Worm (Caenorhabditis elegans) whole organism, early embryonic: Measurements from ENCODE around the gene T07F8.1.

ENCODE experiments used
- ama-1 ChIP-seq: fragments of 150-350 bp; optimal IDR thresholded peaks from 2 replicates; lab custom pipeline; 2014
- flt-1 ChIP-seq: fragments of 200-800 bp; sonication (Bioruptor generic); IDR thresholded peaks from 2 replicates; pipeline ENCODE4 v1.3.6; 2022; ENCODE audit warnings: missing genetic modification characterization, missing compliant biosample characterization
- scrt-1 ChIP-seq: fragments of 200-800 bp; sonication (Bioruptor generic); IDR thresholded peaks from 2 replicates; pipeline ENCODE4 v1.3.6; 2022; ENCODE audit warnings: missing genetic modification characterization, missing compliant biosample characterization
- tra-4 ChIP-seq: sonication (generic microtip); optimal IDR thresholded peaks from 2 replicates; lab custom pipeline; 2017; ENCODE audit warnings: missing genetic modification characterization, missing compliant biosample characterization

ce11 chrII:7122661-7123418, 25.4 kb upstream of the T07F8.1 start, which contains the start of gene F10E7.11:
- TF ChIP-seq tra-4 (tag; lab: Kevin White, UChicago): no peak
- TF ChIP-seq ama-1 (lab: Kevin White, UChicago): no peak
- TF ChIP-seq flt-1 (GFP tag; lab: Robert Waterston, UW): no peak
- TF ChIP-seq scrt-1 (GFP tag; lab: Robert Waterston, UW): no peak
